Worm (Caenorhabditis elegans): Measurements from ENCODE around the gene F58A6.9.

F58A6.9 gene

DNA sequence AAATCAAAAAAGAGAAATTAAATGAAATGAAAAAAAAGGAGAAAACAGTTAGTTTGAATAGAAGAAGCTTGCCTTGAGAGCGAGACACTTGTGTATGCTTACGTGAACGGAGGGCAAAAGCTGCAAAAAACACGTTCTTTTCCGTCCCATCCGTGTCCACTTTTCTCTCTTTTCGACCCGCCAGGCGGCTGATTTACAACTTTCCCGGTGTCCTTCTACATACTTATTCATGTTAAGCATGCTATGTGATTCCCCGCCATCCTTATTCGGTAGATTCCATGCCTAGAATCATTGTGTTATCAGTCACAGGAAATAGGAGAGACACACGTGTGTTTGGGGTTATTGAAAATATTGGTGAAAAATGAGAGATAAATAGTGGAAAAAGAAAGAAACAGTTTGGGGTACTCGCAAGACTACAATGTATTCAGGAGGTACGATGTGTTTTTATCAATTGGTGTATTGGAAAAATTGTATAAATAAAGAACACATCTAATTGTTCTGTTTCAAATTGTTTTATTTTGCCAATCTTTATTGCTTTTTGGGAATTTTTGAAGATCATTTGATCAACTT lies 16.6 kb downstream of the F58A6.9 start, which contains the start of gene nas-29:
Gene nas-29 (minus strand): TSS at position 92 of the 570 bp plus-strand sequence.
- TF ChIP-seq nhr-237 (tag; optimal IDR thresholded peaks at IDR 0.05) (no peak), dve-1 (tag; optimal IDR thresholded peaks at IDR 0.05; ENCODE audit: insufficient read depth) (peak; percentile 86), nhr-28 (tag; optimal IDR thresholded peaks at IDR 0.05) (peak; percentile 97), ctbp-1 (GFP tag; IDR thresholded peaks at IDR 0.05) (no peak), Y48G9A.11 (GFP tag; IDR thresholded peaks at IDR 0.05) (no peak), sdz-12 (GFP tag; optimal IDR thresholded peaks at IDR 0.05) (no peak), mdt-29 (GFP tag; IDR thresholded peaks at IDR 0.05) (no peak), mdl-1 (tag; optimal IDR thresholded peaks at IDR 0.05) (peak in 1 of 2 experiments; percentile 89), daf-8 (GFP tag; IDR thresholded peaks at IDR 0.05) (no peak), spr-3 (GFP tag; optimal IDR thresholded peaks at IDR 0.05) (no peak), zfp-2 (tag; optimal IDR thresholded peaks at IDR 0.05) (no peak), F10B5.3 (tag; optimal IDR thresholded peaks at IDR 0.05) (no peak), F44E2.7 (GFP tag; IDR thresholded peaks at IDR 0.05) (no peak), lin-13 (GFP tag; optimal IDR thresholded peaks at IDR 0.05) (no peak), daf-16 (GFP tag; optimal IDR thresholded peaks at IDR 0.05) (no peak), daf-16 (tag; optimal IDR thresholded peaks at IDR 0.05) (peak; percentile 82), saeg-2 (GFP tag; IDR thresholded peaks at IDR 0.05) (no peak), lin-1 (GFP tag; IDR thresholded peaks at IDR 0.05) (0 out of 2 replicates have a peak, but pooled peaks have one; percentile 28), mxl-2 (GFP tag; conservative IDR thresholded peaks at IDR 0.05) (no peak), dmd-9 (GFP tag; IDR thresholded peaks at IDR 0.05) (no peak), tra-1 (GFP tag; IDR thresholded peaks at IDR 0.05) (no peak), mes-2 (tag; optimal IDR thresholded peaks at IDR 0.05; ENCODE audit: poor library complexity, severe bottlenecking) (no peak), ceh-28 (tag; optimal IDR thresholded peaks at IDR 0.05) (no peak), ceh-44 (GFP tag; IDR thresholded peaks at IDR 0.05) (no peak), hlh-30 (tag; optimal IDR thresholded peaks at IDR 0.05; ENCODE audit: insufficient read depth) (peak; percentile 49), ceh-82 (tag; optimal IDR thresholded peaks at IDR 0.05) (no peak), hmg-1.1 (GFP tag; IDR thresholded peaks at IDR 0.05) (no peak), nhr-6 (tag; optimal IDR thresholded peaks at IDR 0.05) (no peak), mep-1 (tag; optimal IDR thresholded peaks at IDR 0.05) (no peak), vab-7 (GFP tag; IDR thresholded peaks at IDR 0.05) (no peak), skn-1 (tag; optimal IDR thresholded peaks at IDR 0.05) (no peak), mxl-3 (GFP tag; optimal IDR thresholded peaks at IDR 0.05) (peak; percentile 93), nhr-76 (tag; optimal IDR thresholded peaks at IDR 0.05) (no peak), daf-12 (tag; optimal IDR thresholded peaks at IDR 0.05) (no peak), pqm-1 (tag; optimal IDR thresholded peaks at IDR 0.05) (peak; percentile 81), nhr-77 (tag; optimal IDR thresholded peaks at IDR 0.05) (peak; percentile 76), nhr-48 (tag; optimal IDR thresholded peaks at IDR 0.05) (peak; percentile 42), daf-19 (GFP tag; conservative IDR thresholded peaks at IDR 0.05) (no peak), ceh-20 (GFP tag; IDR thresholded peaks at IDR 0.05) (no peak), nhr-111 (GFP tag; optimal IDR thresholded peaks at IDR 0.05) (no peak), fos-1 (tag; optimal IDR thresholded peaks at IDR 0.05) (no peak), unc-62 (GFP tag; optimal IDR thresholded peaks at IDR 0.05 in 1 of 2) (no peak), unc-62 (tag; optimal IDR thresholded peaks at IDR 0.05) (no peak), fkh-10 (GFP tag; optimal IDR thresholded peaks at IDR 0.05) (no peak), dmd-6 (GFP tag; IDR thresholded peaks at IDR 0.05) (peak; percentile 64; the same call in 1 of the 2 replicates), R02D3.7 (tag; optimal IDR thresholded peaks at IDR 0.05) (no peak), aha-1 (tag) (peak; percentile 95)
